Worm (Caenorhabditis elegans): ENCODE results near the gene zipt-7.1.

The zipt-7.1 gene

DNA sequence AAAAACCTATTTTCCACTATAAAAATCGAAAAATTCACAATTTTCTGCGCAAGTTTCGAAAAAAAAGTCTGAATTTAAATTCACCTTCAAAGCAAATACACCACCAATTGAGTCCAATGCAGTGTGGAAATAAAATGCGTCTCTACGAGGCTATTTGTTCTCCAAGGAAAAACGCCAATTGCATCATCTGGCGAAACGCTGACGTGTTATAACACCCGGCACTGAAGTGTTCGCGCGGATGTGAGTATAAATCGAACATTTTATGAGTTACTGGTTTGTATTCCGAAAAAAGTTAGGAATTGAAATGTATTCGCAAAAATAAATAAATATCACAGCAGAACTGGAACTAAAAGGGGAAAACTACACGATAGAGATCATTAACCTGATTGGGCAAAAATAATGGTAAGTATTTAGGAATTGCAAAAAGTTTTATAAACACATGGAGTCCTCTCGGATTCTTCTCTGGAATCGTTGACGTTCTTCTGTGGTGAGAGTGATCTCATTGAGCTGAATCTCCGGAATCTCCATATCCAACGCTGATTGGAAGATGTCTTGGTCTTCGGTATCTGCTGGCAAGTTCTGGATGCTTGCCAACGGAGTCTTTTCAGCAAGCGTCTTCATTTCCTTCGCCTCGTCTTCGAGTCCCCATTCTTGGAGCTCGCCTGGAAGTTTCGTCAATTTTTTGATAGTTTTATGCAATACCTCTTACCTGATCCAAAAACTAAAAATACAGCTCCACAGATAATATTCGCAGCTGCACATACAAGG is at the start of gene zipt-7.1:
zipt-7.1 (minus strand) TSS at position 232 of the 768 bp plus-strand sequence.
- TF ChIP-seq irx-1 (tag; optimal IDR thresholded peaks at IDR 0.05) (no peak), efl-1 (optimal IDR thresholded peaks at IDR 0.05) (no peak), efl-1 (GFP tag; optimal IDR thresholded peaks at IDR 0.05 in 1 of 2) (peak in 1 of 2 experiments; percentile 57), xbp-1 (tag; optimal IDR thresholded peaks at IDR 0.05) (peak; percentile 58)

DNA sequence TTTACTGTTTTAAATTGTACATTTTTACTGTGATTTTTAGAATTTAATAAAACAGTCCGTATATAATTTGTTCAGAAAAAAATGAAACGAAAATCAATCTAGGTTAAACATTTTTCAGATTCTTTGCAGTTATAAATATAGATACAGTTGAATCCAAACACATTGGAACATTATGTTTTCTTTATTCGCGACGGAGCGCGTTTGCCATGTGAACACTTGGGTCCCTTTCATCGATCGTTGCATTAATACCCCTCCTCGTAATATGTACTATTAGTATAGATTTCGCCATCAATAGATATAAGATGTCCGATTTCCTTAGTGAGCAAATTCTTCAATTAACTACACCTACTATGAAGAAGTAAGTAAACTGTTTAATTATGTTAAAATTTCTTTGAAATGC is 47.1 kb upstream of the zipt-7.1 start, which contains the start of gene C49C3.8:
C49C3.8 (plus strand) TSS at position 173 of the 400 bp plus-strand sequence.
- no peak for TF ChIP-seq lin-35 (GFP tag; optimal IDR thresholded peaks at IDR 0.05)
- TF ChIP-seq C04F5.9 (tag; optimal IDR thresholded peaks at IDR 0.05) = no peak
- TF ChIP-seq nhr-237 (tag; optimal IDR thresholded peaks at IDR 0.05) = no peak
- no peak for TF ChIP-seq fkh-4 (tag; optimal IDR thresholded peaks at IDR 0.05; ENCODE audit: borderline replicate concordance)
- no peak for TF ChIP-seq hpl-2 (GFP tag; optimal IDR thresholded peaks at IDR 0.05)
- no peak for TF ChIP-seq pax-3 (tag; optimal IDR thresholded peaks at IDR 0.05)
- no peak for TF ChIP-seq isw-1 (GFP tag; IDR thresholded peaks at IDR 0.05)
- no peak for TF ChIP-seq C34B4.2 (tag; optimal IDR thresholded peaks at IDR 0.05)
- TF ChIP-seq Y116A8C.19 (tag; optimal IDR thresholded peaks at IDR 0.05; ENCODE audit: borderline replicate concordance) = no peak
- no peak for TF ChIP-seq egl-27 (tag; optimal IDR thresholded peaks at IDR 0.05)
- no peak for TF ChIP-seq sox-4 (tag; optimal IDR thresholded peaks at IDR 0.05)
- no peak for TF ChIP-seq tlp-1 (tag; optimal IDR thresholded peaks at IDR 0.05)
- TF ChIP-seq C16A3.4 (tag; optimal IDR thresholded peaks at IDR 0.05) = no peak
- TF ChIP-seq unc-86 (tag; optimal IDR thresholded peaks at IDR 0.05) = no peak
- TF ChIP-seq grh-1 (GFP tag; IDR thresholded peaks at IDR 0.05) = no peak
- TF ChIP-seq swsn-7 (tag; optimal IDR thresholded peaks at IDR 0.05) = no peak
- TF ChIP-seq ama-1 (optimal IDR thresholded peaks at IDR 0.05) = no peak
- TF ChIP-seq hlh-17 (GFP tag; optimal IDR thresholded peaks at IDR 0.05; ENCODE audit: borderline replicate concordance) = no peak
- TF ChIP-seq dpl-1 (GFP tag; optimal IDR thresholded peaks at IDR 0.05) = peak in 1 of 3 experiments; percentile 19
- no peak for TF ChIP-seq nhr-11 (tag; optimal IDR thresholded peaks at IDR 0.05)
- no peak for TF ChIP-seq nhr-12 (tag; optimal IDR thresholded peaks at IDR 0.05)
- TF ChIP-seq ztf-4 (tag; optimal IDR thresholded peaks at IDR 0.05) = no peak
- peak in 1 of 2 experiments; percentile 26 for TF ChIP-seq lsy-2 (tag; optimal IDR thresholded peaks at IDR 0.05)
- TF ChIP-seq ceh-88 (GFP tag; IDR thresholded peaks at IDR 0.05) = no peak
- no peak for TF ChIP-seq unc-98 (GFP tag; IDR thresholded peaks at IDR 0.05)
- no peak for TF ChIP-seq ceh-82 (tag; optimal IDR thresholded peaks at IDR 0.05)
- TF ChIP-seq unc-130 (tag; optimal IDR thresholded peaks at IDR 0.05) = no peak
- TF ChIP-seq lin-15B (tag; optimal IDR thresholded peaks at IDR 0.05) = no peak
- TF ChIP-seq zip-4 (GFP tag; optimal IDR thresholded peaks at IDR 0.05) = no peak
- no peak for TF ChIP-seq ceh-8 (GFP tag; optimal IDR thresholded peaks at IDR 0.05)
- TF ChIP-seq hlh-4 (tag; optimal IDR thresholded peaks at IDR 0.05) = no peak
- peak; percentile 60 for TF ChIP-seq lin-14 (GFP tag; optimal IDR thresholded peaks at IDR 0.05)
- no peak for TF ChIP-seq vab-15 (tag; optimal IDR thresholded peaks at IDR 0.05)
- no peak for TF ChIP-seq fos-1 (tag; optimal IDR thresholded peaks at IDR 0.05)
- peak; percentile 38 for TF ChIP-seq blmp-1 (tag; optimal IDR thresholded peaks at IDR 0.05)
- TF ChIP-seq nhr-28 (tag; optimal IDR thresholded peaks at IDR 0.05) = no peak
- no peak for TF ChIP-seq lir-3 (tag; optimal IDR thresholded peaks at IDR 0.05; ENCODE audit: poor library complexity)
- TF ChIP-seq zag-1 (tag; optimal IDR thresholded peaks at IDR 0.05) = no peak
- no peak for TF ChIP-seq efl-3 (GFP tag; optimal IDR thresholded peaks at IDR 0.05)
- no peak for TF ChIP-seq elt-3 (tag; optimal IDR thresholded peaks at IDR 0.05)
- no peak for TF ChIP-seq efl-1 (optimal IDR thresholded peaks at IDR 0.05)
- peak in 1 of 2 experiments; percentile 12 for TF ChIP-seq efl-1 (GFP tag; optimal IDR thresholded peaks at IDR 0.05 in 1 of 2)
- TF ChIP-seq nhr-90 (tag; optimal IDR thresholded peaks at IDR 0.05; ENCODE audit: poor library complexity) = no peak
- TF ChIP-seq sup-37 (GFP tag; optimal IDR thresholded peaks at IDR 0.05) = no peak
- no peak for TF ChIP-seq nhr-76 (tag; optimal IDR thresholded peaks at IDR 0.05)
- no peak for TF ChIP-seq fkh-10 (GFP tag; optimal IDR thresholded peaks at IDR 0.05)
- no peak for TF ChIP-seq unc-62 (GFP tag; optimal IDR thresholded peaks at IDR 0.05)
- no peak for TF ChIP-seq elt-2 (tag; optimal IDR thresholded peaks at IDR 0.05)
